Worm (Caenorhabditis elegans) whole organism, L1 larva: ENCODE measurements around the gene vit-4.
A peak's percentile ranks its signal among the peaks of the same experiment; 100 is the strongest.

Source experiments
- Y116A8C.19 ChIP-seq: sonication (generic microtip); optimal IDR thresholded peaks from 2 replicates; lab custom pipeline; 2016; ENCODE audit warnings: missing compliant biosample characterization, missing genetic modification characterization, borderline replicate concordance
- ceh-82 ChIP-seq, 3 experiments: fragments of 150-350 bp in 1 of 3; sonication (generic microtip) in 2 of 3; optimal IDR thresholded peaks; 2 replicates each; lab custom pipeline; 2014 to 2017; ENCODE audit warnings: missing biosample characterization in 3 of 3, missing genetic modification characterization in 3 of 3
- ceh-90 ChIP-seq: sonication (generic microtip); optimal IDR thresholded peaks from 2 replicates; lab custom pipeline; 2016; ENCODE audit warnings: missing genetic modification characterization, missing compliant biosample characterization
- efl-1 ChIP-seq, 4 experiments: fragments of 150-350 bp; optimal IDR thresholded peaks in 3 of 4; peaks in 1 of 4; 1 replicate in 1 of 4; 2 replicates in 3 of 4; lab custom pipeline; 2014; ENCODE audit warnings: missing biosample characterization in 2 of 4, missing genetic modification characterization in 2 of 4, missing genetic modification reagents in 2 of 4
- efl-3 ChIP-seq: fragments of 200-800 bp; sonication (Bioruptor generic); optimal IDR thresholded peaks from 2 replicates; lab custom pipeline; 2018; ENCODE audit warnings: mild to moderate bottlenecking, missing genetic modification characterization, missing compliant biosample characterization
- egl-13 ChIP-seq: sonication (generic microtip); optimal IDR thresholded peaks from 2 replicates; lab custom pipeline; 2016; ENCODE audit warnings: missing genotype, missing genetic modification reagents, missing genetic modification characterization, missing compliant biosample characterization
- elt-2 ChIP-seq: sonication (generic microtip); optimal IDR thresholded peaks from 2 replicates; lab custom pipeline; 2016; ENCODE audit warnings: missing genetic modification characterization, mild to moderate bottlenecking, inconsistent platforms, missing compliant biosample characterization, missing genetic modification reagents
- elt-3 ChIP-seq, 6 experiments: fragments of 150-350 bp in 1 of 6; sonication (generic microtip); optimal IDR thresholded peaks; 2 replicates each; lab custom pipeline; 2017 to 2018; ENCODE audit warnings: missing biosample characterization in 6 of 6, missing genetic modification characterization in 6 of 6, inconsistent platforms in 1 of 6
- grh-1 ChIP-seq: fragments of 200-800 bp; sonication (Bioruptor generic); IDR thresholded peaks from 2 replicates; pipeline ENCODE4 v1.3.6; 2022; ENCODE audit warnings: missing genetic modification reagents, missing genetic modification characterization, missing compliant biosample characterization
- hlh-17 ChIP-seq: fragments of 200-800 bp; sonication (Bioruptor generic); optimal IDR thresholded peaks from 2 replicates; lab custom pipeline; 2018; ENCODE audit warnings: missing genetic modification characterization, mild to moderate bottlenecking, missing compliant biosample characterization, moderate library complexity, borderline replicate concordance
- hlh-4 ChIP-seq: sonication (generic microtip); optimal IDR thresholded peaks from 2 replicates; lab custom pipeline; 2016; ENCODE audit warnings: mild to moderate bottlenecking, missing genetic modification characterization, missing compliant biosample characterization
- irx-1 ChIP-seq: sonication (generic microtip); optimal IDR thresholded peaks from 2 replicates; lab custom pipeline; 2016; ENCODE audit warnings: missing genetic modification characterization, missing compliant biosample characterization
- isw-1 ChIP-seq: fragments of 200-800 bp; sonication (Bioruptor generic); IDR thresholded peaks from 2 replicates; pipeline ENCODE4 v1.3.6; 2022; ENCODE audit warnings: missing genetic modification characterization, missing compliant biosample characterization
- jun-1 ChIP-seq: fragments of 150-350 bp; optimal IDR thresholded peaks from 2 replicates; lab custom pipeline; 2014; ENCODE audit warnings: missing biosample characterization, missing genetic modification reagents, missing genetic modification characterization
- lin-13 ChIP-seq: fragments of 150-350 bp; optimal IDR thresholded peaks from 2 replicates; lab custom pipeline; 2014; ENCODE audit warnings: missing biosample characterization, missing genetic modification reagents, missing genetic modification characterization
- lin-14 ChIP-seq: fragments of 200-800 bp; sonication (Bioruptor generic); optimal IDR thresholded peaks from 2 replicates; lab custom pipeline; 2018; ENCODE audit warnings: mild to moderate bottlenecking, missing genetic modification characterization, moderate library complexity, missing compliant biosample characterization
- lin-35 ChIP-seq, 2 experiments: fragments of 150-350 bp; optimal IDR thresholded peaks; 2 replicates each; lab custom pipeline; 2014; ENCODE audit warnings: missing biosample characterization in 2 of 2, missing genetic modification characterization in 2 of 2, missing genetic modification reagents in 2 of 2
- mdl-1 ChIP-seq, 2 experiments: fragments of 150-350 bp; optimal IDR thresholded peaks; 2 replicates each; lab custom pipeline; 2014 to 2017; ENCODE audit warnings: missing biosample characterization in 2 of 2, missing genetic modification characterization in 2 of 2, inconsistent platforms in 1 of 2
- mep-1 ChIP-seq: fragments of 150-350 bp; optimal IDR thresholded peaks from 2 replicates; lab custom pipeline; 2014; ENCODE audit warnings: missing biosample characterization, missing genetic modification characterization
- nhr-12 ChIP-seq: sonication (generic microtip); optimal IDR thresholded peaks from 2 replicates; lab custom pipeline; 2017; ENCODE audit warnings: missing biosample characterization, missing genetic modification characterization
- nhr-20 ChIP-seq: sonication (generic microtip); optimal IDR thresholded peaks from 2 replicates; lab custom pipeline; 2016; ENCODE audit warnings: mild to moderate bottlenecking, missing genetic modification characterization, missing compliant biosample characterization
- nhr-237 ChIP-seq: fragments of 150-350 bp; optimal IDR thresholded peaks from 2 replicates; lab custom pipeline; 2014; ENCODE audit warnings: missing biosample characterization, missing genetic modification characterization
- nhr-28 ChIP-seq: fragments of 150-350 bp; optimal IDR thresholded peaks from 2 replicates; lab custom pipeline; 2014; ENCODE audit warnings: missing biosample characterization, missing genetic modification characterization
- nhr-71 ChIP-seq: sonication (generic microtip); optimal IDR thresholded peaks from 2 replicates; lab custom pipeline; 2016; ENCODE audit warnings: mild to moderate bottlenecking, missing genetic modification characterization, moderate library complexity, missing compliant biosample characterization
- nhr-77 ChIP-seq: fragments of 150-350 bp; optimal IDR thresholded peaks from 2 replicates; lab custom pipeline; 2014; ENCODE audit warnings: missing biosample characterization, missing genetic modification characterization
- nhr-90 ChIP-seq: sonication (generic microtip); optimal IDR thresholded peaks from 2 replicates; lab custom pipeline; 2016; ENCODE audit warnings: mild to moderate bottlenecking, missing genetic modification characterization, missing compliant biosample characterization; ENCODE audit not compliant: poor library complexity
- pag-3 ChIP-seq: sonication (generic microtip); optimal IDR thresholded peaks from 2 replicates; lab custom pipeline; 2017; ENCODE audit warnings: missing genetic modification characterization, mild to moderate bottlenecking, missing compliant biosample characterization, antibody characterized with exemption, borderline replicate concordance; ENCODE audit not compliant: insufficient read depth
- skn-1 ChIP-seq: fragments of 150-350 bp; optimal IDR thresholded peaks from 2 replicates; lab custom pipeline; 2014; ENCODE audit warnings: missing biosample characterization, missing genetic modification characterization
- sox-4 ChIP-seq: sonication (generic microtip); optimal IDR thresholded peaks from 2 replicates; lab custom pipeline; 2016; ENCODE audit warnings: missing genetic modification characterization, missing compliant biosample characterization
- sptf-1 ChIP-seq: fragments of 150-350 bp; optimal IDR thresholded peaks from 2 replicates; lab custom pipeline; 2014; ENCODE audit warnings: missing biosample characterization, missing genetic modification characterization
- sup-37 ChIP-seq: fragments of 200-800 bp; sonication (Bioruptor generic); optimal IDR thresholded peaks from 2 replicates; lab custom pipeline; 2018; ENCODE audit warnings: mild to moderate bottlenecking, missing genetic modification characterization, missing compliant biosample characterization
- tlp-1 ChIP-seq: fragments of 150-350 bp; optimal IDR thresholded peaks from 2 replicates; lab custom pipeline; 2014; ENCODE audit warnings: missing biosample characterization, missing genetic modification characterization
- unc-86 ChIP-seq: sonication (generic microtip); optimal IDR thresholded peaks from 2 replicates; lab custom pipeline; 2016; ENCODE audit warnings: missing genetic modification characterization, missing compliant biosample characterization
- xbp-1 ChIP-seq: sonication (generic microtip); optimal IDR thresholded peaks from 2 replicates; lab custom pipeline; 2016; ENCODE audit warnings: missing genetic modification characterization, missing compliant biosample characterization
- zip-4 ChIP-seq: fragments of 200-800 bp; sonication (Bioruptor generic); optimal IDR thresholded peaks from 2 replicates; lab custom pipeline; 2018; ENCODE audit warnings: mild to moderate bottlenecking, missing genetic modification characterization, moderate library complexity, missing compliant biosample characterization
- ztf-11 ChIP-seq, 2 experiments: sonication (generic microtip); optimal IDR thresholded peaks; 2 replicates each; lab custom pipeline; 2016 to 2017; ENCODE audit warnings: missing genetic modification characterization in 2 of 2, missing biosample characterization in 1 of 2, missing compliant biosample characterization in 1 of 2

The vit-4 gene

DNA sequence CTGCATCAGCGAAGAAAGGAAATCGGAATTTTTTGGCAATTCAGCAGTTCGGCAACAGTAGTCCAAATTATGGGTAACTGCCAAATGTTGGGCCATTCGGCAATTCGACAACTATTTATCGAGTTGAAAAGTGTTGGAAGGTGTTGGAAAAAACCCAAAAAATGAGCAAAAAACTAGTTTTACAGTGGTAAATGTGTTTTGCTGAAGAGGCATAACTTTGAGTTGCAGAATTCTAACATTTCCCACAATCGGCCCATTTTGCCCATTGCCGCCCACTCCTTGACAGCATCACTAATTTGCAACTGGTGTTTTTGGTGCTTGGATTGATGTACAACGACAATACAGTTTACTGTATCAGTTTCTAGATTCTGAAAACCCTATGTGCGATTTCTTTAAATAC lies 10.1 kb downstream of the vit-4 start:
- TF ChIP-seq sptf-1 (tag; lab: Kevin White, UChicago) (no peak), nhr-20 (tag; lab: Kevin White, UChicago) (no peak), zip-4 (GFP tag; lab: Kevin White, UChicago) (no peak), efl-1 (optimal IDR thresholded peaks at IDR 0.05; lab: Kevin White, UChicago) (no peak), efl-1 (GFP tag; optimal IDR thresholded peaks at IDR 0.05 in 1 of 2; lab: Kevin White, UChicago) (peak in 1 of 2 experiments; percentile 77)

DNA sequence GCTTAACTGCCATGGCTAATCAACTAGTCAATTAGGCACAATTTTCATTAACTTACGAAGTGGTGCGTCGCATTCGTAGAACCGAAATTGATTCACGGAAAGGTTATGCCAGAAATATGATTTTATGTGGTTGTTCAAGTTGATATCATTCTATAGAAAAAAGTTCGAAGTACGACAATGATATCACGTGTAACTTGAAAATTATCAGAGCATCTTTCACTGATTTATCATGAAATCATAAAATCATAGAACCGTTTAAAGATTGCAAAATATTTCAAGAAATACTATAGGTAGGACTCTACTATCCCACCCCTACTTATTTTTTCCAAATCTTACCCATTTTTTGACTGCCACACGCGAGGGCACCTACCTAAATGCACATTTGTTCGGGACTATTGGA lies 10.8 kb downstream of the vit-4 start:
- TF ChIP-seq sox-4 (tag; lab: Kevin White, UChicago) (no peak), Y116A8C.19 (no peak), efl-3 (no peak), pag-3 (tag; lab: Kevin White, UChicago) (no peak), hlh-17 (GFP tag; lab: Kevin White, UChicago) (no peak), lin-14 (peak; percentile 3), hlh-4 (tag; lab: Kevin White, UChicago) (no peak), unc-86 (no peak), ceh-82 (tag; optimal IDR thresholded peaks at IDR 0.05; lab: Kevin White, UChicago) (no peak), nhr-71 (tag; lab: Kevin White, UChicago) (peak; percentile 2), elt-2 (peak; percentile 51), ztf-11 (tag; optimal IDR thresholded peaks at IDR 0.05; lab: Kevin White, UChicago) (no peak), grh-1 (GFP tag; lab: Robert Waterston, UW) (no peak), skn-1 (tag; lab: Kevin White, UChicago) (no peak), xbp-1 (no peak), sup-37 (GFP tag; lab: Kevin White, UChicago) (no peak), lin-35 (GFP tag; optimal IDR thresholded peaks at IDR 0.05; lab: Kevin White, UChicago) (no peak), nhr-77 (tag; lab: Kevin White, UChicago) (no peak), elt-3 (tag; optimal IDR thresholded peaks at IDR 0.05; lab: Kevin White, UChicago) (no peak), nhr-237 (tag; lab: Kevin White, UChicago) (no peak), irx-1 (tag; lab: Kevin White, UChicago) (no peak), egl-13 (tag; lab: Kevin White, UChicago) (no peak), mep-1 (tag; lab: Kevin White, UChicago) (no peak), jun-1 (tag; lab: Kevin White, UChicago) (no peak)
- TF ChIP-seq, all 84 proteins: peak for 3

DNA sequence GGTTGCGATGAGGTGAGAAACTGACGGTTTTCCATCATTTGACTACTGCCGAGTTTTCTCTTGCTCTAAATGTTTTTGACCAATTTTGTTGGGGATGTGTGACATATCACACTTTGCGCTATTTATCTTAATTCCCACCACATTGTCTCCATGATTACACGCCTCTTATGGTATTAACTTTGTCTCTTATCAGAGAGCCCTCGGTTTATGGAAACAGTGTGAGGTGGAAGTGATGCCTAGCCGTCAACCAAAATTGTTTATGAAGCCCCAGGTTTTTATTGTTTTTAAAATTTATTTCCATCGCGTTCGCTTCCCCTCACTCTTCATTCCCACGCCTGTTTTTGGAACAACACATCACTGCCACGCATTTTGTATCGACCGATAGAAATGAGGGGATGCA lies 12.6 kb downstream of the vit-4 start:
- TF ChIP-seq elt-2: peak; percentile 63
- TF ChIP-seq lin-13 (GFP tag; lab: Kevin White, UChicago): no peak

DNA sequence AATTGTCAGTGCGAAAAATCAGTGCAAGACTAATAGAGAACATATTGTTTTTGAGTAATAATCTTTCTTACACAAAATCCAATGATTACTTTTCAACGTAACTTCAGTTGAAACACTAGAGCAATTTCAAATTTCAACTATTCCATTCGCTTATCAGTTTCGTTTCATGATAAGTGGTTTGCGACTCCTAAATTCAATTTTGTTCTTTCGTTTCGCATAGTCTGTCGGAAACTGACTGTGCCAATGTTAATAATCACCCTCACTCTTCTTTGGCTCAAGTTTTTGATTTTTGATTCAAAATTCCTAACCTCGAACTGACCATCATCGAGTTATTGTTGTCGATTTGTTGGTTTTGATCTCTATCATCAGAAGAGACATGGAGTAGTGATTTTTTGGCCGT lies 15.0 kb downstream of the vit-4 start:
- TF ChIP-seq isw-1 (GFP tag; lab: Robert Waterston, UW): no peak
- TF ChIP-seq elt-2: peak; percentile 31
- TF ChIP-seq jun-1 (tag; lab: Kevin White, UChicago): no peak
- TF ChIP-seq nhr-90 (tag; lab: Kevin White, UChicago): no peak
- TF ChIP-seq lin-14: no peak
- TF ChIP-seq ceh-90 (tag; lab: Kevin White, UChicago): no peak
- TF ChIP-seq Y116A8C.19: no peak
- no peak for TF ChIP-seq tlp-1 (tag; lab: Kevin White, UChicago)
- no peak for TF ChIP-seq efl-1 (optimal IDR thresholded peaks at IDR 0.05; lab: Kevin White, UChicago)
- peak in 1 of 2 experiments; percentile 40 for TF ChIP-seq efl-1 (GFP tag; optimal IDR thresholded peaks at IDR 0.05 in 1 of 2; lab: Kevin White, UChicago)
- TF ChIP-seq hlh-4 (tag; lab: Kevin White, UChicago): no peak
- TF ChIP-seq mdl-1 (tag; optimal IDR thresholded peaks at IDR 0.05; lab: Kevin White, UChicago): no peak
- TF ChIP-seq ceh-82 (tag; optimal IDR thresholded peaks at IDR 0.05; lab: Kevin White, UChicago): no peak
- TF ChIP-seq skn-1 (tag; lab: Kevin White, UChicago): no peak
- TF ChIP-seq nhr-12 (tag; lab: Kevin White, UChicago): no peak
- no peak for TF ChIP-seq nhr-28 (tag; lab: Kevin White, UChicago)
- TF ChIP-seq, all 84 proteins: peak for 2
